Fruit fly (Drosophila melanogaster): ENCODE results near the gene Mrp4.

The Mrp4 gene

DNA sequence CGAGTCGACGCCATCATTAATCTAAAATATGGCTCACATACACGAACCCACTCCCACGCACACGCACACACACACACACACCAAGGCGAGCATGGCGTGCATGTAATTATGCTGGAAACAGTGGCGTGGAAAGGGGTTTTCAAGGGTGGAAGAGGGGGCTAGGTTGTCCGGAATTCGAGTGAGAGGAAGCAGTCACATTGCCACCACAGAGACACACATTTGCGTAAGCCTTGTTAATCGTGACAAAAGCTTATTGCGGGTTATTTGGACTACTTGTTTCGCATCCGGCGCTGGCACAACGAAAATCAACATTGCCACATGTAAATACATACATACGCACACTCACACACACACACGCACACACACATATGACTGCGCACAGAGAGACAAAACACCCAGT, 14.1 kb upstream of the Mrp4 start:
- no peak for TF ChIP-seq Ets98B (GFP tag; IDR thresholded peaks at IDR 0.05)
- TF ChIP-seq gl (tag; optimal IDR thresholded peaks at IDR 0.05), result no peak
- TF ChIP-seq CG12605 (GFP tag; IDR thresholded peaks at IDR 0.05), result no peak
- no peak for TF ChIP-seq CG9948 (tag; optimal IDR thresholded peaks at IDR 0.05)

DNA sequence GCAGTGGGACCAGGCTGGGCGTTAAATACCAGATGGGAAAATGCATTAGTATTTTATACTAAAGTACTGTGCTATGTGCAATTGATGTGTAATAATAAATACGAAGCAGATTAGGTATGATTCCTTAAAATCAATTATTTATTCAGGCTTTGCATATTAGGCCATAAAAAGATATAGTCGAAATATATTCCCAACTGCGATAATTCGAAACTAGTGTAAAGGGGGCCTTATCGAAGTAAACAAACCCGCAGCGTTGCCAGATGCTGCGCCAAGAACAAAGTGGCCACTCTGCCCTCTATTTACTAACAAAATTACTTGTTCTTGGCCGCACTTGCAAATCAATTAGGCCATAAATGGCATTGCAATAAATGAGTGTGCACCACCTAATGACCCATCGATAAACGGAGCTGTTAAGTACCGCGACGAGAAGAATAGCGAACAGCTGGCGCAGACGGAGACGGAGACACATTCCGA, 11.5 kb upstream of the Mrp4 start, which contains the start of gene CG10898:
TSS of gene CG10898 (plus strand) at position 285 of the 474 bp plus-strand sequence.
- peak; percentile 92 for TF ChIP-seq CG4496 (GFP tag; IDR thresholded peaks at IDR 0.05)
- TF ChIP-seq fd96Ca (GFP tag; IDR thresholded peaks at IDR 0.05), result peak; percentile 75
- TF ChIP-seq CG8159 (tag; optimal IDR thresholded peaks at IDR 0.05), result peak; percentile 68
- TF ChIP-seq Pif1A (GFP tag; optimal IDR thresholded peaks at IDR 0.05), result peak; percentile 71
- TF ChIP-seq CG8301 (tag; optimal IDR thresholded peaks at IDR 0.05), result peak; percentile 61
- TF ChIP-seq EcR (GFP tag; optimal IDR thresholded peaks at IDR 0.05), result no peak
- peak; percentile 51 for TF ChIP-seq D1 (tag; optimal IDR thresholded peaks at IDR 0.05)
- peak; percentile 38; the same call in 1 of the 2 replicates for TF ChIP-seq CG10348 (GFP tag; IDR thresholded peaks at IDR 0.05)
- TF ChIP-seq CG32121 (GFP tag; IDR thresholded peaks at IDR 0.05), result peak; percentile 76
- TF ChIP-seq Ets98B (GFP tag; IDR thresholded peaks at IDR 0.05), result peak; percentile 83
- peak; percentile 66 for TF ChIP-seq CG9948 (tag; optimal IDR thresholded peaks at IDR 0.05)
- peak; percentile 43 for TF ChIP-seq Pif1B (GFP tag; optimal IDR thresholded peaks at IDR 0.05)
- peak; percentile 58 for TF ChIP-seq CG34367 (tag; optimal IDR thresholded peaks at IDR 0.05)
- TF ChIP-seq rn (GFP tag; IDR thresholded peaks at IDR 0.05), result peak; percentile 75
- no peak for TF ChIP-seq CG13204 (GFP tag; optimal IDR thresholded peaks at IDR 0.05)
- no peak for TF ChIP-seq gl (tag; optimal IDR thresholded peaks at IDR 0.05)
- peak; percentile 68 for TF ChIP-seq CG17806 (tag; optimal IDR thresholded peaks at IDR 0.05)
- peak; percentile 66 for TF ChIP-seq CG15710 (tag; optimal IDR thresholded peaks at IDR 0.05)
- peak; percentile 81 for TF ChIP-seq CG12605 (GFP tag; IDR thresholded peaks at IDR 0.05)
- TF ChIP-seq Snoo (tag; optimal IDR thresholded peaks at IDR 0.05), result peak; percentile 56
- TF ChIP-seq CG14655 (GFP tag; optimal IDR thresholded peaks at IDR 0.05), result peak; percentile 71

DNA sequence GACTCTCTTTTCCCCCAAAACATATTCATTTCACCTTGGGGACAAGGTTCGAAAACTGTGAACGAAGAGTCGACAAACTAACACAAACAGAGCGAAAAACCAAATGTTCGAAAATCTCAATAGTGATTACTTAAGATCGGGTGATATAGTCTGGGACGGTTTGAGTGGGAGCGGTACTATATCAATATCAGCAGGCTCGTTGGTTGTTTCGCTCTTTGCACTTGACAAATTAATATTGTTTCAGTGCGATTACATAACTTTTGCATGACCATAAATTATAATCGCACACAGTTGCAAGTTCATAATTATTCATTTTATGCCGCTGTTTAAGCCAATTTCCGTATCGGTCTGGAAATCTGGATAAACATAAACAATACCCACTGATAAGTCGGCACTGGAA, 7.4 kb upstream of the Mrp4 start:
- TF ChIP-seq CG8301 (tag; optimal IDR thresholded peaks at IDR 0.05), result no peak

DNA sequence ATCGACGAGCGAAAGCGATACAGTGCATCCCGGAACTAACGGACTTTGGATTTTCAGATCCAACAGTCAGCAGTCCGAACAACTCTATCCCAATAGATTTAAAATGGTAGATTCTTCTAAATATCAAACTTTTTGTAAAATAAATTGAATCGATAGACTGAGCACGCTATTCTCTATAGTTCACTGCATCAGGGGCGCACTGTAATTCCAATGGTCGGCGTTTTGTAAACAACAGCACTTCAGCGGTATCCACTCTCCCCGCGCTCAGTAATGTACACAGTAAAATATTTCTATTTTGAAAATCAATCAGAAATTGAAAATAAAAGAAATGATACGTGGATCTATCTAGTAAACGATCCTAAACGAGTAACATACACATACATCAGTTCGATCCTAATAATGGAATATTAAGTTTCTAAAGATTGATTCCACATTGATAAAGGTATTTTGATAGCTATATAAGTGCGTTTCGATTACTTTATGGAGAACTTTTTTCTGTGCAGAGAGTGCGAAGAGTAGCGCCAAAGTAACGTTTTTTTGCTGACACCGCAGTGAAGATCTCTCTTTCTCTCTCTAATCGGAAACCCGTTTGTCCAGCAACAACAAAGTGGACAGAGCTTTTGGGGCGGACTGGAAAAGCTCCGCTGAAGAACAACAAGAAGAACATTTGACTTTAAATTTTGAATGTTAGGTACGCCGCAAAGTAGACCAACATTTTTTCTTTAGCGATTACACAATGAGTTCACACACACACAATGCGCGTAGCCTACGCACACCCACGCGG, 6.5 kb upstream of the Mrp4 start:
- TF ChIP-seq gl (tag; optimal IDR thresholded peaks at IDR 0.05) (peak; percentile 85), CG10348 (GFP tag; IDR thresholded peaks at IDR 0.05) (peak; percentile 66), CG13204 (GFP tag; optimal IDR thresholded peaks at IDR 0.05) (peak; percentile 80), Pif1A (GFP tag; optimal IDR thresholded peaks at IDR 0.05) (peak; percentile 98), CG15710 (tag; optimal IDR thresholded peaks at IDR 0.05) (peak; percentile 91), CG34367 (tag; optimal IDR thresholded peaks at IDR 0.05) (peak; percentile 90), CG14655 (GFP tag; optimal IDR thresholded peaks at IDR 0.05) (peak; percentile 94), D1 (tag; optimal IDR thresholded peaks at IDR 0.05) (peak; percentile 94), Snoo (tag; optimal IDR thresholded peaks at IDR 0.05) (peak; percentile 96), rn (GFP tag; IDR thresholded peaks at IDR 0.05) (peak; percentile 77), Pif1B (GFP tag; optimal IDR thresholded peaks at IDR 0.05) (peak; percentile 94), CG17806 (tag; optimal IDR thresholded peaks at IDR 0.05) (peak; percentile 93), CG8301 (tag; optimal IDR thresholded peaks at IDR 0.05) (peak; percentile 94), Ets98B (GFP tag; IDR thresholded peaks at IDR 0.05) (peak; percentile 97), fd96Ca (GFP tag; IDR thresholded peaks at IDR 0.05) (peak; percentile 98), EcR (GFP tag; optimal IDR thresholded peaks at IDR 0.05) (peak; percentile 13), CG32121 (GFP tag; IDR thresholded peaks at IDR 0.05) (peak; percentile 96), CG8159 (tag; optimal IDR thresholded peaks at IDR 0.05) (peak; percentile 97), CG4496 (GFP tag; IDR thresholded peaks at IDR 0.05) (peak; percentile 98), CG12605 (GFP tag; IDR thresholded peaks at IDR 0.05) (peak; percentile 90), CG9948 (tag; optimal IDR thresholded peaks at IDR 0.05) (peak; percentile 89)

DNA sequence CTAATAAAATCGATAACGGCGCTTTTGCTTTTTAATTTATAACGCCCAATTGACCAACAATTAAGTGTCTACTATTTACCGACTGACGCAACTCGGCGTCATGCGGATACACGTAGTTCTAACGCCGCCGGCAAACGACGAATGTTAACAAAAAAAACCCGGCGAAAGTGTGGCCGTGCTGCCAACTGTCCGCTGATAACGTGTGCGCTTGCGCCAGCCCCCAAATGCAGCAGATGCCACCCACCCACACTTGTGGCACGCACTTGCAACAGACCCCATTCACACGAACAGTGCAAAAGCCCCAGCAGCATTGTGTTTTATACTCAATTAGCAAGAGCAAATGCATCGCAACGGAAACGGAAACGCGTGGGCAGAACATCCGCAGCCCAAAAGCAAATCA, 5.9 kb upstream of the Mrp4 start:
- TF ChIP-seq CG17806 (tag; optimal IDR thresholded peaks at IDR 0.05), result no peak
- TF ChIP-seq CG12605 (GFP tag; IDR thresholded peaks at IDR 0.05), result peak; percentile 14; the same call in 1 of the 2 replicates

DNA sequence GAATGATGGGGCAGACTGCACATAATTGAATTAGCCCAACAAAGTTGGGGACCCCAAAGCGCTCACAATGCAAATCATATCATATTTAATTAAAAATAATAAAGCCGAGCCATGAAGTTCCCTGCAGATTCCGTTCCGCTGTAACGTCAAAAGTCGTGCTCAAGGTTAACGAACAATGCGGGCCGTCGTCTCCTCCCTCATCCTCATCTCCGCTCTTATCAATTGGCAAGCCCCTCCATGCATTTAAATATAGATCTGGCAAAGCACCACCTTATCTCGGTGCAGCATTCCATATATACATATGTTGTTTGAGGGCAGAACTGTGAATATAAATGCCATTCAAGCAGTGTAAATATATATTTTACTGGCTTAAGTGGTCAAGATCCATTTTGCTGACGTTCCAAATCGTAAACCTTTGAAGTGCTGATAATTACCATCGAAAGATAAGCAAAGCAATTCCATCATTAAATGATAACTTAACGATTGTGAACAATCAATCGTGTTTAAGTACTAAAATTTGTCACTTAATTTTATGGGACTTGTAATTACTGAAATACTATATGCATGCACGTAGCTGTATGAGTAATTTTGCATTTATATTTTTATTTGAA, 4.2 kb upstream of the Mrp4 start:
- peak; percentile 84 for TF ChIP-seq EcR (GFP tag; optimal IDR thresholded peaks at IDR 0.05)
- TF ChIP-seq CG4496 (GFP tag; IDR thresholded peaks at IDR 0.05), result no peak
- no peak for TF ChIP-seq Snoo (tag; optimal IDR thresholded peaks at IDR 0.05)
- no peak for TF ChIP-seq Ets98B (GFP tag; IDR thresholded peaks at IDR 0.05)
- no peak for TF ChIP-seq gl (tag; optimal IDR thresholded peaks at IDR 0.05)
- TF ChIP-seq CG9948 (tag; optimal IDR thresholded peaks at IDR 0.05), result no peak
- no peak for TF ChIP-seq D1 (tag; optimal IDR thresholded peaks at IDR 0.05)
- TF ChIP-seq CG17806 (tag; optimal IDR thresholded peaks at IDR 0.05), result no peak
